Fruit fly (Drosophila melanogaster) S2 (cell line): ENCODE results near the gene CG15743.

Experiments used
- CG8478 ChIP-seq: fragments of >200 bp; optimal IDR thresholded peaks from 2 replicates; lab custom pipeline; 2018
- CTCF ChIP-seq, 2 experiments: fragments of >200 bp; optimal IDR thresholded peaks; 2 replicates each; lab custom pipeline; 2018

dm6 chrX:13303656-13304647 lies 18.4 kb downstream of the CG15743 start:
- TF ChIP-seq CTCF (optimal IDR thresholded peaks at IDR 0.05; lab: Kevin White, UChicago) = no peak
- no peak for TF ChIP-seq CG8478 (lab: Kevin White, UChicago)
